Worm (Caenorhabditis elegans): ENCODE results near the gene egl-1.

DNA sequence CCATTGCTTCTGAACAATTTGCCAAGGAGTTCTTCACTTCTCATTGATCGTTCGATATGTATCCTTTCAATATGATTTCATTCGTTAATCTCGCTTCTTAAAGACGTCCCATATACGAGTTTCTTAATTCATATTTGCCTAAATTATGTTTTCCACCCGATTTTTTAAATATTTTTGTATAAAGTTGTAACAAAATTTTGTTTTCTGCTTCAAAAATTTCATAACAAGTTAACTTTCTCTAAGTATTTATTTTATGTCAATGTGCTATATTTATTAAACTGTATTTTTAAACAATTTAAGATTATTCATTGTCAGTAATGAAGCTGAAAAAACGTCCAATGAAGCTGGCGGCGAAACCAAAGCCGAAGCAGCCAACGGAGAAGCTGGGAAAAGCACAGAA lies 17.2 kb upstream of the egl-1 start, which contains the start of gene F23B12.7:
- TF ChIP-seq elt-3 (tag; optimal IDR thresholded peaks at IDR 0.05) (no peak), tbx-2 (tag; optimal IDR thresholded peaks at IDR 0.05) (no peak), nhr-67 (tag; optimal IDR thresholded peaks at IDR 0.05) (no peak), zag-1 (tag; optimal IDR thresholded peaks at IDR 0.05) (no peak), unc-39 (tag; optimal IDR thresholded peaks at IDR 0.05) (no peak), nhr-12 (tag; optimal IDR thresholded peaks at IDR 0.05) (no peak), fos-1 (tag; optimal IDR thresholded peaks at IDR 0.05) (no peak), unc-62 (GFP tag; optimal IDR thresholded peaks at IDR 0.05) (no peak), nhr-23 (tag; optimal IDR thresholded peaks at IDR 0.05) (no peak), fkh-10 (GFP tag; optimal IDR thresholded peaks at IDR 0.05) (no peak)
